Fruit fly (Drosophila melanogaster): Measurements from ENCODE around the gene Fum3.

Fum3 gene

DNA sequence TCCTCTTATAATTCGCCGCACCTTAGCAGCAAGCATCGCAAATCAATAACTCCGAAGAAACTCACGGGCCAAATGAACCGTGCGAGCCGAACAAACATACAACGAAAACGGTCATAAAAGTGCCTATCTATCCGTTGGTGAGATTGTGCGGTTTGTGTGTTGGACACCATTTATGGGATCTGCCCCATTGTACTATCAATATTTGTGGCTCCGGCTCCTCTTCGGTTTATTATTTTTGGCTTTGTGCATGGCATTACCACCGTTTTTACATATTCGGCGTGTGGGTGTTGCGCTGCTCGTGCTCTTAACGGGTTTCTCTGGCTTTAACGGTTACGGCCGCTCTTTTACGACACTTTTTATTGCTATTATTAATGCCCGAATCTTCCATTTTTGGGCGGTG is 46.3 kb downstream of the Fum3 start (continued):
- TF ChIP-seq Chrac-16 (GFP tag; optimal IDR thresholded peaks at IDR 0.05) (no peak), Sry-β (GFP tag; optimal IDR thresholded peaks at IDR 0.05) (no peak), nerfin-1 (tag; optimal IDR thresholded peaks at IDR 0.05) (no peak), CG10543 (GFP tag; optimal IDR thresholded peaks at IDR 0.05) (peak; percentile 38), dysf (GFP tag; IDR thresholded peaks at IDR 0.05) (peak; percentile 42; the same call in 1 of the 3 replicates), jigr1 (GFP tag; IDR thresholded peaks at IDR 0.05) (no peak), CG9727 (GFP tag; optimal IDR thresholded peaks at IDR 0.05) (no peak), YL-1 (GFP tag; optimal IDR thresholded peaks at IDR 0.05) (no peak), gcm (GFP tag; optimal IDR thresholded peaks at IDR 0.05) (no peak), CG15011 (GFP tag; optimal IDR thresholded peaks at IDR 0.05) (peak; percentile 2), ERR (GFP tag; optimal IDR thresholded peaks at IDR 0.05) (no peak), HHEX (GFP tag; optimal IDR thresholded peaks at IDR 0.05) (peak; percentile 5), CG11247 (GFP tag; IDR thresholded peaks at IDR 0.05) (0 out of 2 replicates have a peak, but pooled peaks have one; percentile 22), bbx (GFP tag; IDR thresholded peaks at IDR 0.05; ENCODE audit: partially characterized antibody) (no peak), org-1 (GFP tag; optimal IDR thresholded peaks at IDR 0.05) (peak; percentile 7), CG10979 (tag; optimal IDR thresholded peaks at IDR 0.05) (no peak), CG6689 (GFP tag; IDR thresholded peaks at IDR 0.05) (peak; percentile 51; the same call in 1 of the 2 replicates), CG8478 (optimal IDR thresholded peaks at IDR 0.05) (no peak), CG6854 (GFP tag; optimal IDR thresholded peaks at IDR 0.05) (no peak), CG2199 (GFP tag; IDR thresholded peaks at IDR 0.05) (peak; percentile 91), caup (GFP tag; optimal IDR thresholded peaks at IDR 0.05; ENCODE audit: severe bottlenecking) (peak; percentile 14), Atf6 (GFP tag; IDR thresholded peaks at IDR 0.05) (peak; percentile 27; the same call in 1 of the 2 replicates), Antp (GFP tag; optimal IDR thresholded peaks at IDR 0.05) (no peak), CG17385 (GFP tag; optimal IDR thresholded peaks at IDR 0.05) (peak; percentile 4), Lpt (GFP tag; optimal IDR thresholded peaks at IDR 0.05) (no peak), Neu2 (GFP tag; optimal IDR thresholded peaks at IDR 0.05; ENCODE audit: borderline replicate concordance) (no peak), CG11695 (GFP tag; IDR thresholded peaks at IDR 0.05) (0 out of 3 replicates have a peak, but pooled peaks have one; percentile 28), sens (GFP tag) (peak; percentile 15), CG6175 (GFP tag; IDR thresholded peaks at IDR 0.05) (peak; percentile 66; the same call in 1 of the 3 replicates), CG31441 (GFP tag; IDR thresholded peaks at IDR 0.05) (peak; percentile 30; the same call in 1 of the 2 replicates), CG3281 (GFP tag; optimal IDR thresholded peaks at IDR 0.05) (peak; percentile 29), ttk (GFP tag; IDR thresholded peaks at IDR 0.05) (no peak), CG32532 (GFP tag; IDR thresholded peaks at IDR 0.05) (peak; percentile 26; the same call in 1 of the 2 replicates), lbe (GFP tag; optimal IDR thresholded peaks at IDR 0.05) (no peak), CG7928 (GFP tag; optimal IDR thresholded peaks at IDR 0.05) (no peak), Bgb (GFP tag; IDR thresholded peaks at IDR 0.05; ENCODE audit: partially characterized antibody) (peak; percentile 14; the same call in 1 of the 2 replicates), H15 (GFP tag; IDR thresholded peaks at IDR 0.05) (no peak), bowl (GFP tag; IDR thresholded peaks at IDR 0.05) (no peak; the same call in 1 of the 2 replicates), NFAT (GFP tag; IDR thresholded peaks at IDR 0.05) (no peak), Xrp1 (GFP tag; IDR thresholded peaks at IDR 0.05) (0 out of 2 replicates have a peak, but pooled peaks have one; percentile 19), usp (GFP tag; optimal IDR thresholded peaks at IDR 0.05) (no peak), CG18476 (GFP tag; optimal IDR thresholded peaks at IDR 0.05) (no peak), tio (GFP tag; optimal IDR thresholded peaks at IDR 0.05) (no peak), CG1233 (GFP tag; optimal IDR thresholded peaks at IDR 0.05) (no peak), Abd-B (GFP tag; optimal IDR thresholded peaks at IDR 0.05) (peak; percentile 70), PHDP (tag; optimal IDR thresholded peaks at IDR 0.05) (peak; percentile 15), CG14965 (GFP tag; optimal IDR thresholded peaks at IDR 0.05; ENCODE audit: borderline replicate concordance) (no peak), btn (GFP tag; optimal IDR thresholded peaks at IDR 0.05) (no peak), exex (tag; optimal IDR thresholded peaks at IDR 0.05) (peak; percentile 5), dm (GFP tag; optimal IDR thresholded peaks at IDR 0.05) (no peak), mam (GFP tag; optimal IDR thresholded peaks at IDR 0.05) (no peak)

Measured in whole organism, embryonic.